Worm (Caenorhabditis elegans): ENCODE measurements around the gene gad-2.

Gene gad-2

ce11 chrX:7416082-7416481 lies 22.8 kb downstream of the gad-2 start, which contains the start of gene C10A4.1:
C10A4.1 (plus strand) TSS chrX:7416382.
- TF ChIP-seq tbx-2 (tag; optimal IDR thresholded peaks at IDR 0.05), result no peak
- no peak for TF ChIP-seq sea-2 (GFP tag; optimal IDR thresholded peaks at IDR 0.05)
- no peak for TF ChIP-seq daf-12 (tag; optimal IDR thresholded peaks at IDR 0.05)
- TF ChIP-seq lin-15B (tag; optimal IDR thresholded peaks at IDR 0.05), result no peak
- no peak for TF ChIP-seq jun-1 (tag; optimal IDR thresholded peaks at IDR 0.05)
- no peak for TF ChIP-seq egl-27 (tag; optimal IDR thresholded peaks at IDR 0.05)
- TF ChIP-seq ZK546.5 (tag; optimal IDR thresholded peaks at IDR 0.05), result no peak
- TF ChIP-seq nhr-23 (tag; optimal IDR thresholded peaks at IDR 0.05), result no peak
- TF ChIP-seq ama-1 (optimal IDR thresholded peaks at IDR 0.05), result no peak
- TF ChIP-seq unc-62 (GFP tag; optimal IDR thresholded peaks at IDR 0.05), result no peak
- TF ChIP-seq ceh-9 (tag; optimal IDR thresholded peaks at IDR 0.05), result no peak
- no peak for TF ChIP-seq eor-1 (tag; optimal IDR thresholded peaks at IDR 0.05)
- TF ChIP-seq ceh-28 (tag; optimal IDR thresholded peaks at IDR 0.05), result no peak
- TF ChIP-seq pqm-1 (tag; optimal IDR thresholded peaks at IDR 0.05), result no peak
- TF ChIP-seq fkh-2 (tag; optimal IDR thresholded peaks at IDR 0.05), result no peak
- TF ChIP-seq nhr-25 (tag; optimal IDR thresholded peaks at IDR 0.05), result no peak
- no peak for TF ChIP-seq nhr-28 (tag; optimal IDR thresholded peaks at IDR 0.05)
- no peak for TF ChIP-seq nhr-237 (tag; optimal IDR thresholded peaks at IDR 0.05)

ce11 chrX:7420571-7420970 lies 27.3 kb downstream of the gad-2 start, which contains the start of gene C10A4.9:
C10A4.9 (plus strand) TSS chrX:7420871.
- TF ChIP-seq ceh-9 (tag; optimal IDR thresholded peaks at IDR 0.05), result no peak
- no peak for TF ChIP-seq nhr-77 (tag; optimal IDR thresholded peaks at IDR 0.05)
- no peak for TF ChIP-seq ZK546.5 (tag; optimal IDR thresholded peaks at IDR 0.05)
- no peak for TF ChIP-seq nhr-23 (tag; optimal IDR thresholded peaks at IDR 0.05)
- no peak for TF ChIP-seq nhr-12 (tag; optimal IDR thresholded peaks at IDR 0.05)

ce11 chrX:7424813-7425212 lies 31.5 kb downstream of the gad-2 start, which contains the start of gene mnm-2:
mnm-2 (minus strand) TSS chrX:7424913.
- TF ChIP-seq elt-2 (tag; optimal IDR thresholded peaks at IDR 0.05) (no peak), snpc-4 (tag; optimal IDR thresholded peaks at IDR 0.05) (no peak), fkh-2 (tag; optimal IDR thresholded peaks at IDR 0.05) (no peak), nhr-77 (tag; optimal IDR thresholded peaks at IDR 0.05) (no peak), R02D3.7 (tag; optimal IDR thresholded peaks at IDR 0.05) (no peak), nhr-23 (tag; optimal IDR thresholded peaks at IDR 0.05) (no peak), nhr-43 (tag; optimal IDR thresholded peaks at IDR 0.05; ENCODE audit: poor library complexity, severe bottlenecking) (no peak), nfya-1 (tag; optimal IDR thresholded peaks at IDR 0.05; ENCODE audit: insufficient read depth) (no peak), daf-12 (tag; optimal IDR thresholded peaks at IDR 0.05) (no peak)

- TF ChIP-seq aly-2 (tag; optimal IDR thresholded peaks at IDR 0.05) (no peak), hmg-11 (tag; optimal IDR thresholded peaks at IDR 0.05) (peak; percentile 31), nhr-25 (tag; optimal IDR thresholded peaks at IDR 0.05) (peak; percentile 54), ceh-9 (tag; optimal IDR thresholded peaks at IDR 0.05) (no peak), nhr-237 (tag; optimal IDR thresholded peaks at IDR 0.05) (no peak), nhr-23 (tag; optimal IDR thresholded peaks at IDR 0.05) (peak; percentile 20), egl-27 (tag; optimal IDR thresholded peaks at IDR 0.05) (no peak)
Measured at ce11 chrX:7430483-7430882, 37.2 kb downstream of the gad-2 start.

ce11 chrX:7431165-7431564 lies 37.9 kb downstream of the gad-2 start, which contains the start of gene clc-2:
clc-2 (plus strand) TSS chrX:7431465.
- TF ChIP-seq ceh-28 (tag; optimal IDR thresholded peaks at IDR 0.05), result no peak
- no peak for TF ChIP-seq ceh-9 (tag; optimal IDR thresholded peaks at IDR 0.05)
- no peak for TF ChIP-seq lin-15B (tag; optimal IDR thresholded peaks at IDR 0.05)
- TF ChIP-seq daf-12 (tag; optimal IDR thresholded peaks at IDR 0.05), result no peak

ce11 chrX:7433269-7433668 lies 40.0 kb downstream of the gad-2 start, which contains the start of gene clc-5:
clc-5 (plus strand) TSS chrX:7433569.
- TF ChIP-seq tbx-2 (tag; optimal IDR thresholded peaks at IDR 0.05), result no peak
- TF ChIP-seq nhr-28 (tag; optimal IDR thresholded peaks at IDR 0.05), result no peak
- TF ChIP-seq elt-3 (tag; optimal IDR thresholded peaks at IDR 0.05), result no peak
- no peak for TF ChIP-seq zag-1 (tag; optimal IDR thresholded peaks at IDR 0.05)
- no peak for TF ChIP-seq ztf-4 (tag; optimal IDR thresholded peaks at IDR 0.05)
- no peak for TF ChIP-seq nfya-1 (tag; optimal IDR thresholded peaks at IDR 0.05; ENCODE audit: insufficient read depth)
- TF ChIP-seq jun-1 (tag; optimal IDR thresholded peaks at IDR 0.05), result no peak

Measured in whole organism, L3 larva.